Fruit fly (Drosophila melanogaster) whole organism, embryonic: Measurements from ENCODE around the gene CG4577.
A peak's percentile ranks its signal among the peaks of the same experiment; 100 is the strongest.

Source experiments
- Bgb ChIP-seq: fragments of 200-800 bp; sonication (Bioruptor generic); IDR thresholded peaks from 2 replicates; pipeline ENCODE4 v1.3.6; 2022; ENCODE audit warnings: missing biosample characterization, missing genetic modification characterization; ENCODE audit not compliant: partially characterized antibody
- CG10209 ChIP-seq: fragments of 200-800 bp; sonication (Bioruptor generic); optimal IDR thresholded peaks from 3 replicates; lab custom pipeline; 2017; ENCODE audit warnings: missing biosample characterization, mild to moderate bottlenecking, missing genetic modification characterization, missing genetic modification reagents
- CG11398 ChIP-seq: fragments of 200-800 bp; sonication (Bioruptor generic); optimal IDR thresholded peaks from 2 replicates; lab custom pipeline; 2016; ENCODE audit warnings: missing biosample characterization, missing genetic modification characterization
- CG11456 ChIP-seq: fragments of 200-800 bp; sonication (Bioruptor generic); IDR thresholded peaks from 3 replicates; pipeline ENCODE4 v1.3.6; 2022; ENCODE audit warnings: missing biosample characterization, missing genetic modification characterization
- CG11696 ChIP-seq: fragments of 200-800 bp; sonication (Bioruptor generic); IDR thresholded peaks from 2 replicates; pipeline ENCODE4 v1.3.6; 2022; ENCODE audit warnings: missing biosample characterization, missing genetic modification characterization
- CG12659 ChIP-seq: fragments of 200-800 bp; sonication (Bioruptor generic); optimal IDR thresholded peaks from 3 replicates; lab custom pipeline; 2017; ENCODE audit warnings: mild to moderate bottlenecking, missing biosample characterization, missing genetic modification reagents, missing genetic modification characterization
- CG13123 ChIP-seq: fragments of 200-800 bp; sonication (Bioruptor generic); optimal IDR thresholded peaks from 2 replicates; lab custom pipeline; 2016; ENCODE audit warnings: missing biosample characterization, missing genetic modification characterization
- CG15011 ChIP-seq: fragments of 200-800 bp; sonication (Bioruptor generic); optimal IDR thresholded peaks from 3 replicates; lab custom pipeline; 2018; ENCODE audit warnings: missing biosample characterization, mild to moderate bottlenecking, missing genetic modification characterization
- CG1529 ChIP-seq: fragments of 200-800 bp; sonication (Bioruptor generic); optimal IDR thresholded peaks from 3 replicates; lab custom pipeline; 2018; ENCODE audit warnings: missing biosample characterization, missing genetic modification characterization
- CG17385 ChIP-seq: fragments of 200-800 bp; sonication (Bioruptor generic); optimal IDR thresholded peaks from 3 replicates; lab custom pipeline; 2018; ENCODE audit warnings: missing biosample characterization, mild to moderate bottlenecking, missing genetic modification characterization
- CG31441 ChIP-seq: fragments of 200-800 bp; sonication (Bioruptor generic); IDR thresholded peaks from 2 replicates; pipeline ENCODE4 v1.3.6; 2022; ENCODE audit warnings: missing biosample characterization, missing genetic modification characterization
- CG3847 ChIP-seq: fragments of 200-800 bp; sonication (Bioruptor generic); IDR thresholded peaks from 2 replicates; pipeline ENCODE4 v1.3.6; 2022; ENCODE audit warnings: missing biosample characterization, missing genetic modification characterization
- CG3995 ChIP-seq: fragments of 200-800 bp; sonication (Bioruptor generic); optimal IDR thresholded peaks from 3 replicates; lab custom pipeline; 2016; ENCODE audit warnings: missing biosample characterization, missing genetic modification characterization
- CG42726 ChIP-seq: fragments of 200-800 bp; sonication (Bioruptor generic); IDR thresholded peaks from 2 replicates; pipeline ENCODE4 v1.3.6; 2022; ENCODE audit warnings: missing biosample characterization, missing genetic modification characterization; ENCODE audit not compliant: partially characterized antibody
- CG4328 ChIP-seq: fragments of 200-800 bp; sonication (Bioruptor generic); optimal IDR thresholded peaks from 3 replicates; lab custom pipeline; 2017; ENCODE audit warnings: missing biosample characterization, missing genetic modification reagents, missing genetic modification characterization
- CG4820 ChIP-seq: fragments of 200-800 bp; sonication (Bioruptor generic); optimal IDR thresholded peaks from 3 replicates; lab custom pipeline; 2016; ENCODE audit warnings: missing biosample characterization, missing genetic modification characterization
- CG5180 ChIP-seq: fragments of 200-800 bp; sonication (Bioruptor generic); optimal IDR thresholded peaks from 3 replicates; lab custom pipeline; 2017; ENCODE audit warnings: missing biosample characterization, missing genetic modification characterization, mild to moderate bottlenecking, moderate library complexity, missing genetic modification reagents
- CG6175 ChIP-seq: fragments of 200-800 bp; sonication (Bioruptor generic); IDR thresholded peaks from 3 replicates; pipeline ENCODE4 v1.3.6; 2022; ENCODE audit warnings: missing biosample characterization, missing genetic modification characterization
- CG6272 ChIP-seq: fragments of 200-800 bp; sonication (Bioruptor generic); IDR thresholded peaks from 2 replicates; pipeline ENCODE4 v1.3.6; 2022; ENCODE audit warnings: missing biosample characterization, missing genetic modification characterization
- CG7786 ChIP-seq: fragments of 200-800 bp; sonication (Bioruptor generic); optimal IDR thresholded peaks from 2 replicates; lab custom pipeline; 2016; ENCODE audit warnings: missing biosample characterization, missing genetic modification characterization
- CG7963 ChIP-seq: fragments of 200-800 bp; sonication (Bioruptor generic); IDR thresholded peaks from 3 replicates; pipeline ENCODE4 v1.3.6; 2022; ENCODE audit warnings: missing biosample characterization, missing genetic modification characterization; ENCODE audit not compliant: partially characterized antibody
- CG9437 ChIP-seq: fragments of 200-800 bp; sonication (Bioruptor generic); optimal IDR thresholded peaks from 2 replicates; lab custom pipeline; 2018; ENCODE audit warnings: missing biosample characterization, mild to moderate bottlenecking, missing genetic modification characterization
- CkIIα-i1 ChIP-seq: fragments of 200-800 bp; sonication (Bioruptor generic); IDR thresholded peaks from 2 replicates; pipeline ENCODE4 v1.3.6; 2022; ENCODE audit warnings: missing biosample characterization, missing genetic modification characterization
- ERR ChIP-seq: fragments of 200-800 bp; sonication (Bioruptor generic); optimal IDR thresholded peaks from 2 replicates; lab custom pipeline; 2016; ENCODE audit warnings: missing biosample characterization, missing genetic modification characterization
- Eip74EF ChIP-seq, 2 experiments: fragments of 200-800 bp in 1 of 2; fragments of >200 bp in 1 of 2; sonication (Bioruptor generic) in 1 of 2; optimal IDR thresholded peaks; 2 replicates each; lab custom pipeline; 2017 to 2019; ENCODE audit warnings: missing biosample characterization in 2 of 2, missing genetic modification characterization in 2 of 2, mild to moderate bottlenecking in 1 of 2, moderate library complexity in 1 of 2
- GATAe ChIP-seq: fragments of 200-800 bp; sonication (Bioruptor generic); conservative IDR thresholded peaks from 2 replicates; pipeline ENCODE4 v1.3.6; 2022; ENCODE audit warnings: missing biosample characterization, missing genetic modification characterization
- HLH3B ChIP-seq: fragments of 200-800 bp; sonication (Bioruptor generic); IDR thresholded peaks from 2 replicates; pipeline ENCODE4 v1.3.6; 2022; ENCODE audit warnings: missing biosample characterization, missing genetic modification characterization
- HLHmδ ChIP-seq: fragments of 200-800 bp; sonication (Bioruptor generic); optimal IDR thresholded peaks from 2 replicates; lab custom pipeline; 2018; ENCODE audit warnings: missing biosample characterization, mild to moderate bottlenecking, missing genetic modification characterization, moderate library complexity
- Hr3 ChIP-seq: fragments of 200-800 bp; sonication (Bioruptor generic); optimal IDR thresholded peaks from 3 replicates; lab custom pipeline; 2016; ENCODE audit warnings: missing biosample characterization, missing genetic modification characterization
- MESR4 ChIP-seq: fragments of 200-800 bp; sonication (Bioruptor generic); optimal IDR thresholded peaks from 2 replicates; lab custom pipeline; 2018; ENCODE audit warnings: missing biosample characterization, mild to moderate bottlenecking, missing genetic modification characterization, moderate library complexity
- Max ChIP-seq: fragments of 200-800 bp; sonication (Bioruptor generic); optimal IDR thresholded peaks from 2 replicates; lab custom pipeline; 2016; ENCODE audit warnings: missing biosample characterization, mild to moderate bottlenecking, missing genetic modification characterization
- Oaz ChIP-seq: fragments of 200-800 bp; sonication (Bioruptor generic); IDR thresholded peaks from 2 replicates; pipeline ENCODE4 v1.3.6; 2022; ENCODE audit warnings: missing biosample characterization, missing genetic modification characterization
- Stat92E ChIP-seq, 3 experiments: fragments of >200 bp in 2 of 3; fragments of 200-800 bp in 1 of 3; sonication (Bioruptor generic) in 1 of 3; optimal IDR thresholded peaks; 2 replicates each; lab custom pipeline; 2017 to 2019; ENCODE audit warnings: missing biosample characterization in 3 of 3, missing genetic modification characterization in 3 of 3, mild to moderate bottlenecking in 1 of 3, moderate library complexity in 1 of 3
- TFAM ChIP-seq: fragments of 200-800 bp; sonication (Bioruptor generic); optimal IDR thresholded peaks from 2 replicates; lab custom pipeline; 2017; ENCODE audit warnings: missing biosample characterization, missing genetic modification characterization, inconsistent platforms
- Tbp ChIP-seq: fragments of >200 bp; optimal IDR thresholded peaks from 2 replicates; lab custom pipeline; 2018; ENCODE audit warnings: missing biosample characterization, missing genetic modification characterization
- al ChIP-seq: fragments of 200-800 bp; sonication (Bioruptor generic); IDR thresholded peaks from 2 replicates; pipeline ENCODE4 v1.3.6; 2022; ENCODE audit warnings: missing biosample characterization, missing genetic modification characterization
- amos ChIP-seq: fragments of 200-800 bp; sonication (Bioruptor generic); IDR thresholded peaks from 2 replicates; pipeline ENCODE4 v1.3.6; 2022; ENCODE audit warnings: missing biosample characterization, missing genetic modification characterization; ENCODE audit not compliant: partially characterized antibody
- chif ChIP-seq, 2 experiments: fragments of 200-800 bp; sonication (Bioruptor generic); optimal IDR thresholded peaks; 3 replicates each; lab custom pipeline; 2016; ENCODE audit warnings: missing biosample characterization in 2 of 2, missing genetic modification characterization in 2 of 2
- ci ChIP-seq: fragments of 200-800 bp; sonication (Bioruptor generic); IDR thresholded peaks from 3 replicates; pipeline ENCODE4 v1.3.6; 2022; ENCODE audit warnings: missing biosample characterization, missing genetic modification characterization
- crp ChIP-seq, 2 experiments: fragments of 200-800 bp; sonication (Bioruptor generic); optimal IDR thresholded peaks; 2 replicates in 1 of 2; 3 replicates in 1 of 2; lab custom pipeline; 2017; ENCODE audit warnings: missing biosample characterization in 2 of 2, missing genetic modification characterization in 2 of 2, mild to moderate bottlenecking in 1 of 2, moderate library complexity in 1 of 2
- da ChIP-seq: fragments of 200-800 bp; sonication (Bioruptor generic); optimal IDR thresholded peaks from 2 replicates; lab custom pipeline; 2016; ENCODE audit warnings: missing biosample characterization, missing genetic modification characterization
- ewg ChIP-seq: fragments of 200-800 bp; sonication (Bioruptor generic); optimal IDR thresholded peaks from 3 replicates; lab custom pipeline; 2017; ENCODE audit warnings: mild to moderate bottlenecking, missing biosample characterization, missing genetic modification reagents, missing genetic modification characterization
- fd102C ChIP-seq: fragments of 200-800 bp; sonication (Bioruptor generic); optimal IDR thresholded peaks from 2 replicates; lab custom pipeline; 2018; ENCODE audit warnings: missing biosample characterization, mild to moderate bottlenecking, missing genetic modification characterization, moderate library complexity
- gcm ChIP-seq: fragments of 200-800 bp; sonication (Bioruptor generic); optimal IDR thresholded peaks from 2 replicates; lab custom pipeline; 2019; ENCODE audit warnings: missing biosample characterization, mild to moderate bottlenecking, missing genetic modification characterization, moderate library complexity
- gsb ChIP-seq: fragments of 200-800 bp; sonication (Bioruptor generic); IDR thresholded peaks from 2 replicates; pipeline ENCODE4 v1.3.6; 2022; ENCODE audit warnings: missing biosample characterization, missing genetic modification characterization
- lbe ChIP-seq: fragments of 200-800 bp; sonication (Bioruptor generic); optimal IDR thresholded peaks from 2 replicates; lab custom pipeline; 2016; ENCODE audit warnings: missing biosample characterization, mild to moderate bottlenecking, missing genetic modification characterization
- nau ChIP-seq: fragments of 200-800 bp; sonication (Bioruptor generic); optimal IDR thresholded peaks from 3 replicates; lab custom pipeline; 2017; ENCODE audit warnings: missing biosample characterization, mild to moderate bottlenecking, missing genetic modification characterization, missing genetic modification reagents
- pum ChIP-seq: fragments of 200-800 bp; sonication (Bioruptor generic); optimal IDR thresholded peaks from 2 replicates; lab custom pipeline; 2016; ENCODE audit warnings: missing biosample characterization, missing genetic modification characterization
- slou ChIP-seq: fragments of 200-800 bp; sonication (Bioruptor generic); optimal IDR thresholded peaks from 3 replicates; lab custom pipeline; 2016; ENCODE audit warnings: missing biosample characterization, missing genetic modification characterization
- slp2 ChIP-seq: fragments of 200-800 bp; sonication (Bioruptor generic); optimal IDR thresholded peaks from 2 replicates; lab custom pipeline; 2016; ENCODE audit warnings: missing biosample characterization, missing genetic modification characterization
- tgo ChIP-seq: fragments of 200-800 bp; sonication (Bioruptor generic); IDR thresholded peaks from 3 replicates; pipeline ENCODE4 v1.3.6; 2022; ENCODE audit warnings: missing biosample characterization, missing genetic modification characterization

The CG4577 gene

DNA sequence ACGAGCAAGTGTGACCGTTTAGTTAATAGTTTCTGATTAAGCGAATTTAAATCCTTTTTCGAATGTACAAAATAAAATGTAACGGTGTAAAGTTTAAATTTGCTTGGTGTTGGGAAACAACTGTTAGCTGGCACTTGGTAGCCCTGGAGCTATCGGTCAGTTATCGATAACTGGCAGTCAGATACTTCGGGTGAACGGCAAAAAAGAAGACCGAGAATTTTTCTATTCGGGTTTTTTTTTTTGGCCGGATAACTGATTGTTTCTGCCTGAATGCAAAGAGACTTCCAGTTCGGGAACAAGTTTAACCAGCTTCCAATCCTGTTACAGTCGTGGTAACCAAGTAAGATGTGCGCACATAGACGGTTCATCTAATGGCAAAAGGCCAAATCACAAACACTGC lies 43.0 kb downstream of the CG4577 start, which contains the start of gene CG4896 (continued):
- TF ChIP-seq CG7786 (GFP tag; lab: Kevin White, UChicago) (peak; percentile 4), pum (GFP tag; lab: Kevin White, UChicago) (no peak), chif (GFP tag; optimal IDR thresholded peaks at IDR 0.05; lab: Kevin White, UChicago) (no peak), CG11456 (GFP tag; lab: Robert Waterston, UW) (no peak), Tbp (GFP tag; lab: Kevin White, UChicago) (no peak), Oaz (GFP tag; lab: Robert Waterston, UW) (no peak), amos (GFP tag; lab: Robert Waterston, UW) (peak; percentile 70), CG13123 (GFP tag; lab: Kevin White, UChicago) (no peak), CG4328 (GFP tag; lab: Kevin White, UChicago) (no peak), Bgb (GFP tag; lab: Robert Waterston, UW) (peak; percentile 80), slp2 (GFP tag; lab: Kevin White, UChicago) (no peak), ERR (GFP tag; lab: Kevin White, UChicago) (no peak), CG9437 (no peak), lbe (GFP tag; lab: Kevin White, UChicago) (no peak), TFAM (GFP tag; lab: Kevin White, UChicago) (no peak), gsb (no peak), CG31441 (no peak), CG3847 (peak; percentile 37), tgo (GFP tag; lab: Robert Waterston, UW) (no peak), slou (GFP tag; lab: Kevin White, UChicago) (no peak), gcm (GFP tag; lab: Kevin White, UChicago) (no peak), HLH3B (no peak), CG4820 (GFP tag; lab: Kevin White, UChicago) (no peak), CG42726 (GFP tag; lab: Robert Waterston, UW) (no peak), crp (GFP tag; optimal IDR thresholded peaks at IDR 0.05; lab: Kevin White, UChicago) (no peak), CG5180 (GFP tag; lab: Kevin White, UChicago) (no peak), fd102C (GFP tag; lab: Kevin White, UChicago) (no peak), CG11398 (GFP tag; lab: Kevin White, UChicago) (no peak), CG7963 (GFP tag; lab: Robert Waterston, UW) (peak; percentile 66; the same call in 2 of the 3 replicates), MESR4 (peak; percentile 74), al (no peak), CG6175 (GFP tag; lab: Robert Waterston, UW) (no peak), da (GFP tag; lab: Kevin White, UChicago) (no peak), CG15011 (GFP tag; lab: Kevin White, UChicago) (no peak), Stat92E (GFP tag; optimal IDR thresholded peaks at IDR 0.05; lab: Kevin White, UChicago) (no peak), CkIIα-i1 (no peak), nau (GFP tag; lab: Kevin White, UChicago) (no peak), ewg (GFP tag; lab: Kevin White, UChicago) (no peak), Hr3 (GFP tag; lab: Kevin White, UChicago) (no peak), CG17385 (GFP tag; lab: Kevin White, UChicago) (no peak), ci (GFP tag; lab: Robert Waterston, UW) (peak; percentile 49; the same call in 1 of the 3 replicates), CG6272 (no peak), HLHmδ (no peak), CG3995 (GFP tag; lab: Kevin White, UChicago) (no peak), CG11696 (GFP tag; lab: Robert Waterston, UW) (no peak), CG12659 (GFP tag; lab: Kevin White, UChicago) (peak; percentile 41), GATAe (GFP tag; lab: Robert Waterston, UW) (no peak), Eip74EF (GFP tag; optimal IDR thresholded peaks at IDR 0.05; lab: Kevin White, UChicago) (no peak), Max (GFP tag; lab: Kevin White, UChicago) (no peak), CG1529 (GFP tag; lab: Kevin White, UChicago) (no peak), CG10209 (GFP tag; lab: Kevin White, UChicago) (no peak)
